Fruit fly (Drosophila melanogaster) S2 (cell line): ENCODE data around the gene U4-U6-60K.

Source experiments
- CG8478 ChIP-seq: fragments of >200 bp; optimal IDR thresholded peaks from 2 replicates; lab custom pipeline; 2018
- CTCF ChIP-seq, 2 experiments: fragments of >200 bp; optimal IDR thresholded peaks; 2 replicates each; lab custom pipeline; 2018

- no peak for TF ChIP-seq CG8478
- no peak for TF ChIP-seq CTCF (optimal IDR thresholded peaks at IDR 0.05; lab: Kevin White, UChicago)
Observed at dm6 chr3L:17485280-17485792, 28.4 kb downstream of the U4-U6-60K start.
